Fruit fly (Drosophila melanogaster): ENCODE data around the gene CG13258.

- TF ChIP-seq fd96Ca (GFP tag; IDR thresholded peaks at IDR 0.05) (no peak), EcR (GFP tag; optimal IDR thresholded peaks at IDR 0.05) (no peak), CG4496 (GFP tag; IDR thresholded peaks at IDR 0.05) (no peak), gl (tag; optimal IDR thresholded peaks at IDR 0.05) (no peak), Pif1B (GFP tag; optimal IDR thresholded peaks at IDR 0.05) (no peak), CG17806 (tag; optimal IDR thresholded peaks at IDR 0.05) (no peak), CG32121 (GFP tag; IDR thresholded peaks at IDR 0.05) (no peak), D1 (tag; optimal IDR thresholded peaks at IDR 0.05) (no peak), Pif1A (GFP tag; optimal IDR thresholded peaks at IDR 0.05) (no peak), CG13204 (GFP tag; optimal IDR thresholded peaks at IDR 0.05) (no peak), Snoo (tag; optimal IDR thresholded peaks at IDR 0.05) (no peak), CG14655 (GFP tag; optimal IDR thresholded peaks at IDR 0.05) (no peak), CG8159 (tag; optimal IDR thresholded peaks at IDR 0.05) (no peak)
Observed at dm6 chr2L:16320428-16320827, 27.6 kb upstream of the CG13258 start.

Measured in whole organism, pupa.